Fruit fly (Drosophila melanogaster) S2 (cell line): ENCODE measurements around the gene Sgp.
A peak's percentile ranks its signal among the peaks of the same experiment; 100 is the strongest.

Source experiments
- CG8478 ChIP-seq: fragments of >200 bp; optimal IDR thresholded peaks from 2 replicates; lab custom pipeline; 2018
- CTCF ChIP-seq, 2 experiments: fragments of >200 bp; optimal IDR thresholded peaks; 2 replicates each; lab custom pipeline; 2018

Gene Sgp

dm6 chr2L:8519390-8519789, at the start of gene Sgp:
Gene Sgp, plus strand, starts transcription at chr2L:8519690.
- TF ChIP-seq CG8478 (no peak), CTCF (optimal IDR thresholded peaks at IDR 0.05; lab: Kevin White, UChicago) (no peak)

- TF ChIP-seq CTCF (optimal IDR thresholded peaks at IDR 0.05; lab: Kevin White, UChicago) (no peak), CG8478 (no peak)
Measured at dm6 chr2L:8471667-8472066, 47.8 kb upstream of the Sgp start.

dm6 chr2L:8473448-8473847, 46.0 kb upstream of the Sgp start:
- TF ChIP-seq CG8478: no peak
- TF ChIP-seq CTCF (optimal IDR thresholded peaks at IDR 0.05; lab: Kevin White, UChicago): no peak

- TF ChIP-seq CG8478: no peak
- TF ChIP-seq CTCF (optimal IDR thresholded peaks at IDR 0.05; lab: Kevin White, UChicago): no peak
Measured at dm6 chr2L:8477049-8477448, 42.4 kb upstream of the Sgp start, which contains the start of gene CheA29a. Gene CheA29a, plus strand, starts transcription at chr2L:8477349.

- TF ChIP-seq CTCF (optimal IDR thresholded peaks at IDR 0.05; lab: Kevin White, UChicago) (peak in 1 of 2 experiments; percentile 64), CG8478 (no peak)
Measured at dm6 chr2L:8477971-8478370, 41.5 kb upstream of the Sgp start.

dm6 chr2L:8478379-8478778, 41.1 kb upstream of the Sgp start:
- TF ChIP-seq CTCF (optimal IDR thresholded peaks at IDR 0.05; lab: Kevin White, UChicago) (no peak), CG8478 (no peak)

dm6 chr2L:8478911-8479706, 40.4 kb upstream of the Sgp start:
- no peak for TF ChIP-seq CTCF (optimal IDR thresholded peaks at IDR 0.05; lab: Kevin White, UChicago)
- no peak for TF ChIP-seq CG8478

- TF ChIP-seq CG8478: no peak
- TF ChIP-seq CTCF (optimal IDR thresholded peaks at IDR 0.05; lab: Kevin White, UChicago): no peak
Measured at dm6 chr2L:8480825-8481224, 38.7 kb upstream of the Sgp start.

dm6 chr2L:8481623-8482424, 37.7 kb upstream of the Sgp start, which contains the start of gene CG43796:
Gene CG43796, plus strand, starts transcription at chr2L:8482374.
- TF ChIP-seq CG8478 (no peak), CTCF (optimal IDR thresholded peaks at IDR 0.05; lab: Kevin White, UChicago) (no peak)

dm6 chr2L:8485562-8485961, 33.9 kb upstream of the Sgp start:
- no peak for TF ChIP-seq CG8478
- peak; percentile 71 to 86 for TF ChIP-seq CTCF (optimal IDR thresholded peaks at IDR 0.05; lab: Kevin White, UChicago)

dm6 chr2L:8488735-8489134, 30.8 kb upstream of the Sgp start, which contains the start of gene CG13088:
Gene CG13088, plus strand, starts transcription at chr2L:8488981.
- TF ChIP-seq CG8478 (no peak), CTCF (optimal IDR thresholded peaks at IDR 0.05; lab: Kevin White, UChicago) (peak in 1 of 2 experiments; percentile 10)

- TF ChIP-seq CG8478: no peak
Measured at dm6 chr2L:8490439-8490838, 29.1 kb upstream of the Sgp start, which contains the start of gene CG43400. Gene CG43400, plus strand, starts transcription at chr2L:8490739.

- TF ChIP-seq CTCF (optimal IDR thresholded peaks at IDR 0.05; lab: Kevin White, UChicago) (no peak), CG8478 (no peak)
Measured at dm6 chr2L:8496269-8496668, 23.2 kb upstream of the Sgp start, which contains the start of gene Bace. Gene Bace, minus strand, starts transcription at chr2L:8496307.

dm6 chr2L:8506729-8507128, 12.8 kb upstream of the Sgp start, which contains the start of gene Dh31:
Gene Dh31, minus strand, starts transcription at chr2L:8506845.
- TF ChIP-seq CTCF (optimal IDR thresholded peaks at IDR 0.05; lab: Kevin White, UChicago) (no peak), CG8478 (no peak)

- peak; percentile 63 to 66 for TF ChIP-seq CTCF (optimal IDR thresholded peaks at IDR 0.05; lab: Kevin White, UChicago)
- TF ChIP-seq CG8478: no peak
Measured at dm6 chr2L:8511723-8512122, 7.8 kb upstream of the Sgp start, which contains the start of gene CG13096. Gene CG13096, minus strand, starts transcription at chr2L:8511866.

dm6 chr2L:8514748-8515147, 4.7 kb upstream of the Sgp start, which contains the start of the genes CG13097 and PIG-U:
Gene CG13097, minus strand, starts transcription at chr2L:8514868.
Gene PIG-U, plus strand, starts transcription at chr2L:8515096.
- no peak for TF ChIP-seq CTCF (optimal IDR thresholded peaks at IDR 0.05; lab: Kevin White, UChicago)
